Worm (Caenorhabditis elegans) whole organism, mixed stage, embryonic: ENCODE results near the gene crp-1.

Experiments used
- M03D4.4 ChIP-seq: sonication (generic microtip); optimal IDR thresholded peaks from 2 replicates; lab custom pipeline; 2017; ENCODE audit warnings: mild to moderate bottlenecking, missing genetic modification characterization, missing compliant biosample characterization
- bed-3 ChIP-seq: fragments of 200-800 bp; sonication (Bioruptor generic); optimal IDR thresholded peaks from 3 replicates; lab custom pipeline; 2018; ENCODE audit warnings: mild to moderate bottlenecking, missing genetic modification characterization, moderate library complexity, missing compliant biosample characterization
- blmp-1 ChIP-seq: fragments of 150-350 bp; optimal IDR thresholded peaks from 2 replicates; lab custom pipeline; 2014; ENCODE audit warnings: missing biosample characterization, missing genetic modification characterization
- ceh-39 ChIP-seq: fragments of 150-350 bp; optimal IDR thresholded peaks from 2 replicates; lab custom pipeline; 2014; ENCODE audit warnings: missing biosample characterization, missing genetic modification characterization
- ceh-43 ChIP-seq: fragments of 200-800 bp; sonication (Bioruptor generic); optimal IDR thresholded peaks from 2 replicates; lab custom pipeline; 2018; ENCODE audit warnings: mild to moderate bottlenecking, missing genetic modification characterization, moderate library complexity, missing compliant biosample characterization
- ceh-83 ChIP-seq: fragments of 200-800 bp; sonication (Bioruptor generic); optimal IDR thresholded peaks from 2 replicates; lab custom pipeline; 2018; ENCODE audit warnings: mild to moderate bottlenecking, missing genetic modification characterization, missing compliant biosample characterization
- ces-1 ChIP-seq: fragments of 150-350 bp; optimal IDR thresholded peaks from 2 replicates; lab custom pipeline; 2014; ENCODE audit warnings: missing biosample characterization, missing genetic modification reagents, missing genetic modification characterization
- cnd-1 ChIP-seq: fragments of 200-800 bp; sonication (Bioruptor generic); optimal IDR thresholded peaks from 2 replicates; lab custom pipeline; 2018; ENCODE audit warnings: mild to moderate bottlenecking, missing genetic modification characterization, missing compliant biosample characterization
- drap-1 ChIP-seq: fragments of 200-800 bp; sonication (Bioruptor generic); optimal IDR thresholded peaks from 3 replicates; lab custom pipeline; 2018; ENCODE audit warnings: mild to moderate bottlenecking, missing genetic modification characterization, missing compliant biosample characterization
- elt-1 ChIP-seq: sonication (generic microtip); optimal IDR thresholded peaks from 2 replicates; lab custom pipeline; 2017; ENCODE audit warnings: missing genetic modification characterization, mild to moderate bottlenecking, missing compliant biosample characterization, antibody characterized with exemption, moderate library complexity, borderline replicate concordance; ENCODE audit not compliant: insufficient read depth
- elt-3 ChIP-seq: fragments of 150-350 bp; optimal IDR thresholded peaks from 2 replicates; lab custom pipeline; 2014; ENCODE audit warnings: missing biosample characterization, missing genetic modification characterization
- flh-1 ChIP-seq: fragments of 200-800 bp; sonication (Bioruptor generic); optimal IDR thresholded peaks from 2 replicates; lab custom pipeline; 2018; ENCODE audit warnings: mild to moderate bottlenecking, missing genetic modification characterization, moderate library complexity, missing compliant biosample characterization
- ham-2 ChIP-seq: fragments of 200-800 bp; sonication (Bioruptor generic); optimal IDR thresholded peaks from 2 replicates; lab custom pipeline; 2018; ENCODE audit warnings: mild to moderate bottlenecking, missing genetic modification characterization, missing compliant biosample characterization
- hlh-1 ChIP-seq: fragments of 150-350 bp; optimal IDR thresholded peaks from 2 replicates; lab custom pipeline; 2014; ENCODE audit warnings: missing biosample characterization, missing genetic modification reagents, missing genetic modification characterization
- lin-13 ChIP-seq: fragments of 150-350 bp; optimal IDR thresholded peaks from 2 replicates; lab custom pipeline; 2014; ENCODE audit warnings: missing biosample characterization, missing genetic modification characterization
- lin-32 ChIP-seq: fragments of 200-800 bp; sonication (Bioruptor generic); optimal IDR thresholded peaks from 2 replicates; lab custom pipeline; 2018; ENCODE audit warnings: mild to moderate bottlenecking, missing genetic modification characterization, missing compliant biosample characterization
- lsy-2 ChIP-seq: fragments of 150-350 bp; optimal IDR thresholded peaks from 2 replicates; lab custom pipeline; 2014; ENCODE audit warnings: missing biosample characterization, missing genetic modification characterization
- mab-5 ChIP-seq: fragments of 150-350 bp; optimal IDR thresholded peaks from 2 replicates; lab custom pipeline; 2014; ENCODE audit warnings: missing biosample characterization, missing genetic modification characterization
- mep-1 ChIP-seq: fragments of 150-350 bp; optimal IDR thresholded peaks from 2 replicates; lab custom pipeline; 2017; ENCODE audit warnings: missing biosample characterization, missing genetic modification reagents, missing genetic modification characterization, inconsistent platforms
- mls-2 ChIP-seq: sonication (generic microtip); optimal IDR thresholded peaks from 2 replicates; lab custom pipeline; 2016; ENCODE audit warnings: mild to moderate bottlenecking, missing genetic modification characterization, moderate library complexity, missing compliant biosample characterization
- nhr-12 ChIP-seq: fragments of 150-350 bp; optimal IDR thresholded peaks from 2 replicates; lab custom pipeline; 2014; ENCODE audit warnings: missing biosample characterization, missing genetic modification characterization
- nhr-2 ChIP-seq: fragments of 150-350 bp; optimal IDR thresholded peaks from 2 replicates; lab custom pipeline; 2014; ENCODE audit warnings: missing biosample characterization, missing genetic modification characterization
- nhr-237 ChIP-seq: fragments of 150-350 bp; optimal IDR thresholded peaks from 2 replicates; lab custom pipeline; 2014; ENCODE audit warnings: missing biosample characterization, missing genetic modification characterization
- nhr-28 ChIP-seq: fragments of 150-350 bp; optimal IDR thresholded peaks from 2 replicates; lab custom pipeline; 2014; ENCODE audit warnings: missing biosample characterization, missing genetic modification characterization
- nhr-76 ChIP-seq: sonication (generic microtip); optimal IDR thresholded peaks from 2 replicates; lab custom pipeline; 2017; ENCODE audit warnings: missing biosample characterization, missing genetic modification characterization
- pha-4 ChIP-seq: fragments of 150-350 bp; optimal IDR thresholded peaks from 2 replicates; lab custom pipeline; 2018; ENCODE audit warnings: missing biosample characterization, missing genetic modification reagents, missing genetic modification characterization
- sem-2 ChIP-seq: fragments of 200-800 bp; sonication (Bioruptor generic); optimal IDR thresholded peaks from 2 replicates; lab custom pipeline; 2018; ENCODE audit warnings: mild to moderate bottlenecking, missing genetic modification characterization, missing compliant biosample characterization
- sptf-1 ChIP-seq: sonication (generic microtip); optimal IDR thresholded peaks from 2 replicates; lab custom pipeline; 2017; ENCODE audit warnings: mild to moderate bottlenecking, missing genetic modification characterization, moderate library complexity, missing compliant biosample characterization
- unc-120 ChIP-seq: sonication (generic microtip); optimal IDR thresholded peaks from 2 replicates; lab custom pipeline; 2017; ENCODE audit warnings: missing genetic modification characterization, missing compliant biosample characterization; ENCODE audit not compliant: poor library complexity, severe bottlenecking
- unc-39 ChIP-seq: fragments of 150-350 bp; optimal IDR thresholded peaks from 2 replicates; lab custom pipeline; 2014; ENCODE audit warnings: missing biosample characterization, missing genetic modification characterization
- unc-62 ChIP-seq: fragments of 150-350 bp; optimal IDR thresholded peaks from 2 replicates; lab custom pipeline; 2014; ENCODE audit warnings: missing biosample characterization, missing genetic modification reagents, missing genetic modification characterization
- zip-8 ChIP-seq: fragments of 150-350 bp; optimal IDR thresholded peaks from 2 replicates; lab custom pipeline; 2014; ENCODE audit warnings: missing biosample characterization, missing genetic modification characterization
- ztf-11 ChIP-seq: fragments of 150-350 bp; optimal IDR thresholded peaks from 2 replicates; lab custom pipeline; 2014; ENCODE audit warnings: missing biosample characterization, missing genetic modification characterization

The crp-1 gene

ce11 chrV:10466607-10467092, 11.7 kb upstream of the crp-1 start:
- peak; percentile 60 for TF ChIP-seq sptf-1
- TF ChIP-seq ceh-39 (tag; lab: Kevin White, UChicago): peak; percentile 89
- peak; percentile 96 for TF ChIP-seq unc-120
- TF ChIP-seq unc-39: no peak
- peak; percentile 95 for TF ChIP-seq mep-1
- peak; percentile 55 for TF ChIP-seq ztf-11
- TF ChIP-seq drap-1 (GFP tag; lab: Kevin White, UChicago): peak; percentile 33
- peak; percentile 69 for TF ChIP-seq M03D4.4 (tag; lab: Kevin White, UChicago)
- TF ChIP-seq nhr-28: peak; percentile 2
- no peak for TF ChIP-seq sem-2 (GFP tag; lab: Kevin White, UChicago)
- peak; percentile 58 for TF ChIP-seq elt-3
- TF ChIP-seq ceh-83 (GFP tag; lab: Kevin White, UChicago): peak; percentile 8
- peak; percentile 96 for TF ChIP-seq nhr-237 (tag; lab: Kevin White, UChicago)
- TF ChIP-seq nhr-76 (tag; lab: Kevin White, UChicago): no peak
- peak; percentile 94 for TF ChIP-seq pha-4 (tag; lab: Kevin White, UChicago)
- peak; percentile 54 for TF ChIP-seq hlh-1 (tag; lab: Kevin White, UChicago)
- TF ChIP-seq elt-1: peak; percentile 65
- TF ChIP-seq mls-2 (tag; lab: Kevin White, UChicago): peak; percentile 78
- TF ChIP-seq zip-8 (tag; lab: Kevin White, UChicago): no peak
- TF ChIP-seq unc-62 (GFP tag; lab: Kevin White, UChicago): peak; percentile 84
- peak; percentile 89 for TF ChIP-seq ham-2 (GFP tag; lab: Kevin White, UChicago)
- TF ChIP-seq lsy-2 (tag; lab: Kevin White, UChicago): peak; percentile 77
- peak; percentile 60 for TF ChIP-seq cnd-1 (tag; lab: Kevin White, UChicago)
- no peak for TF ChIP-seq flh-1 (GFP tag; lab: Kevin White, UChicago)
- TF ChIP-seq ces-1 (GFP tag; lab: Kevin White, UChicago): peak; percentile 90
- TF ChIP-seq nhr-2: peak; percentile 59
- peak; percentile 68 for TF ChIP-seq lin-13 (tag; lab: Kevin White, UChicago)
- TF ChIP-seq blmp-1 (tag; lab: Kevin White, UChicago): no peak

- TF ChIP-seq zip-8 (tag; lab: Kevin White, UChicago) (peak; percentile 67), nhr-76 (tag; lab: Kevin White, UChicago) (no peak)
These were observed 11.3 kb upstream of the crp-1 start for ce11 chrV:10467104-10467503.

- TF ChIP-seq unc-39: no peak
- no peak for TF ChIP-seq unc-62 (GFP tag; lab: Kevin White, UChicago)
- TF ChIP-seq zip-8 (tag; lab: Kevin White, UChicago): no peak
- TF ChIP-seq ceh-43: no peak
- TF ChIP-seq nhr-12: no peak
- no peak for TF ChIP-seq mep-1
- TF ChIP-seq nhr-76 (tag; lab: Kevin White, UChicago): no peak
- no peak for TF ChIP-seq ztf-11
- TF ChIP-seq elt-3: no peak
- TF ChIP-seq cnd-1 (tag; lab: Kevin White, UChicago): no peak
- no peak for TF ChIP-seq lin-13 (tag; lab: Kevin White, UChicago)
- no peak for TF ChIP-seq sem-2 (GFP tag; lab: Kevin White, UChicago)
- no peak for TF ChIP-seq elt-1
- no peak for TF ChIP-seq unc-120
- no peak for TF ChIP-seq flh-1 (GFP tag; lab: Kevin White, UChicago)
- TF ChIP-seq mab-5 (tag; lab: Kevin White, UChicago): no peak
- no peak for TF ChIP-seq hlh-1 (tag; lab: Kevin White, UChicago)
- no peak for TF ChIP-seq nhr-2
- TF ChIP-seq bed-3 (GFP tag; lab: Kevin White, UChicago): no peak
- TF ChIP-seq drap-1 (GFP tag; lab: Kevin White, UChicago): no peak
These were observed 10.7 kb upstream of the crp-1 start for ce11 chrV:10467659-10468058.

ce11 chrV:10468190-10468589, 10.2 kb upstream of the crp-1 start, which contains the start of gene egl-9:
egl-9 (plus strand) TSS chrV:10468517.
- TF ChIP-seq nhr-76 (tag; lab: Kevin White, UChicago) (no peak), M03D4.4 (tag; lab: Kevin White, UChicago) (no peak), lin-32 (GFP tag; lab: Kevin White, UChicago) (no peak), ham-2 (GFP tag; lab: Kevin White, UChicago) (no peak), sem-2 (GFP tag; lab: Kevin White, UChicago) (no peak), blmp-1 (tag; lab: Kevin White, UChicago) (no peak)
